Worm (Caenorhabditis elegans): ENCODE measurements around the gene K01G5.8.

DNA sequence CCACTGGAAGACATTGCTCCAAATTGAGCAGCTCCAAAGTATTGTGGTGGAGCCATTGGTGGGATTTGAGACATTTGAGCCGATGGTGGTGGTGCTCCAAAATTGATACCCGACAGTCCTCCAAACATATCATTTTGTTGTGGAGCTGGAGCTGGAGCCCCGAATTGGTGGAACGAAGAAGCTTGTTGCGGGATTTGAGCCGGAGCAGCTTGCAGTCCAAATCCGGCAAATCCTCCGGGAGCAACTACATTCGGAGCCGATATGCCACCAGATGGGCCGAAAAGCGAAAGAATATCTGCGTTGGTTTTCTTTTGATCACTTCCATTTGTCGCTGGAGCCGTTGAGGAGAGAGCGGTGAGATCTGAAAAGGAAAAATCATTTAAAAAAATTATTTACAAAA is 2.5 kb downstream of the K01G5.8 start:
- TF ChIP-seq K09A11.1 (tag; optimal IDR thresholded peaks at IDR 0.05; ENCODE audit: insufficient read depth) (no peak), dmd-4 (tag; optimal IDR thresholded peaks at IDR 0.05; ENCODE audit: borderline replicate concordance) (no peak), fkh-10 (GFP tag; optimal IDR thresholded peaks at IDR 0.05) (no peak), K02D7.2 (tag; optimal IDR thresholded peaks at IDR 0.05) (no peak), unc-86 (tag; optimal IDR thresholded peaks at IDR 0.05) (no peak), sox-4 (tag; optimal IDR thresholded peaks at IDR 0.05) (no peak)

All from whole organism, late embryonic.